Worm (Caenorhabditis elegans) whole organism, late embryonic: ENCODE results near the gene srt-34.

ENCODE experiments used
- C08G9.2 ChIP-seq: sonication (generic microtip); optimal IDR thresholded peaks from 2 replicates; lab custom pipeline; 2016; ENCODE audit warnings: mild to moderate bottlenecking, missing genetic modification characterization, moderate library complexity, missing compliant biosample characterization
- F13H6.1 ChIP-seq: sonication (generic microtip); optimal IDR thresholded peaks from 2 replicates; lab custom pipeline; 2016; ENCODE audit warnings: missing genetic modification characterization, missing compliant biosample characterization
- Y22D7AL.16 ChIP-seq: sonication (generic microtip); optimal IDR thresholded peaks from 2 replicates; lab custom pipeline; 2016; ENCODE audit warnings: missing genetic modification characterization, missing compliant biosample characterization
- ama-1 ChIP-seq: fragments of 150-350 bp; optimal IDR thresholded peaks from 2 replicates; lab custom pipeline; 2014
- ceh-14 ChIP-seq: sonication (generic microtip); optimal IDR thresholded peaks from 2 replicates; lab custom pipeline; 2016; ENCODE audit warnings: missing genotype, missing genetic modification characterization, missing compliant biosample characterization
- ceh-19 ChIP-seq: fragments of 200-800 bp; sonication (Bioruptor generic); optimal IDR thresholded peaks from 2 replicates; lab custom pipeline; 2018; ENCODE audit warnings: mild to moderate bottlenecking, missing genetic modification characterization, missing compliant biosample characterization
- ceh-22 ChIP-seq: sonication (generic microtip); optimal IDR thresholded peaks from 2 replicates; lab custom pipeline; 2017; ENCODE audit warnings: missing biosample characterization, missing genetic modification characterization
- ceh-24 ChIP-seq: sonication (generic microtip); optimal IDR thresholded peaks from 2 replicates; lab custom pipeline; 2016; ENCODE audit warnings: mild to moderate bottlenecking, missing genetic modification characterization, missing compliant biosample characterization
- ceh-31 ChIP-seq: sonication (generic microtip); optimal IDR thresholded peaks from 2 replicates; lab custom pipeline; 2016; ENCODE audit warnings: missing genetic modification characterization, missing compliant biosample characterization
- ceh-45 ChIP-seq: fragments of 200-800 bp; sonication (Bioruptor generic); IDR thresholded peaks from 2 replicates; pipeline ENCODE4 v1.3.6; 2022; ENCODE audit warnings: missing genetic modification reagents, missing genetic modification characterization, missing compliant biosample characterization
- ceh-48 ChIP-seq: sonication (generic microtip); optimal IDR thresholded peaks from 2 replicates; lab custom pipeline; 2016; ENCODE audit warnings: missing genetic modification characterization, inconsistent platforms, missing compliant biosample characterization
- ceh-6 ChIP-seq: fragments of 200-800 bp; sonication (Bioruptor generic); optimal IDR thresholded peaks from 2 replicates; lab custom pipeline; 2018; ENCODE audit warnings: mild to moderate bottlenecking, missing genetic modification characterization, missing compliant biosample characterization
- ceh-9 ChIP-seq: sonication (generic microtip); optimal IDR thresholded peaks from 2 replicates; lab custom pipeline; 2016; ENCODE audit warnings: mild to moderate bottlenecking, missing genetic modification characterization, inconsistent platforms, missing compliant biosample characterization
- che-1 ChIP-seq: sonication (generic microtip); optimal IDR thresholded peaks from 2 replicates; lab custom pipeline; 2016; ENCODE audit warnings: mild to moderate bottlenecking, missing genetic modification characterization, missing compliant biosample characterization
- elt-2 ChIP-seq: sonication (generic microtip); optimal IDR thresholded peaks from 2 replicates; lab custom pipeline; 2016; ENCODE audit warnings: missing genetic modification reagents, missing genetic modification characterization, missing compliant biosample characterization
- ets-4 ChIP-seq: sonication (generic microtip); optimal IDR thresholded peaks from 2 replicates; lab custom pipeline; 2016; ENCODE audit warnings: missing genetic modification characterization, missing compliant biosample characterization
- eyg-1 ChIP-seq: sonication (generic microtip); optimal IDR thresholded peaks from 2 replicates; lab custom pipeline; 2016; ENCODE audit warnings: missing genotype, missing genetic modification characterization, missing compliant biosample characterization
- fkh-6 ChIP-seq: sonication (generic microtip); optimal IDR thresholded peaks from 2 replicates; lab custom pipeline; 2016; ENCODE audit warnings: missing genetic modification characterization, missing compliant biosample characterization
- gmeb-2 ChIP-seq: sonication (generic microtip); optimal IDR thresholded peaks from 2 replicates; lab custom pipeline; 2016; ENCODE audit warnings: missing genetic modification characterization, inconsistent platforms, missing compliant biosample characterization
- hlh-15 ChIP-seq: sonication (generic microtip); optimal IDR thresholded peaks from 2 replicates; lab custom pipeline; 2016; ENCODE audit warnings: missing genetic modification characterization, missing compliant biosample characterization
- hlh-8 ChIP-seq: sonication (generic microtip); optimal IDR thresholded peaks from 2 replicates; lab custom pipeline; 2016; ENCODE audit warnings: missing genotype, missing genetic modification characterization, missing compliant biosample characterization
- nhr-232 ChIP-seq: sonication (generic microtip); optimal IDR thresholded peaks from 2 replicates; lab custom pipeline; 2016; ENCODE audit warnings: missing genetic modification characterization, missing compliant biosample characterization
- npax-4 ChIP-seq: sonication (generic microtip); optimal IDR thresholded peaks from 2 replicates; lab custom pipeline; 2016; ENCODE audit warnings: missing genetic modification characterization, missing compliant biosample characterization
- odd-2 ChIP-seq: sonication (generic microtip); optimal IDR thresholded peaks from 2 replicates; lab custom pipeline; 2017; ENCODE audit warnings: antibody characterized with exemption, mild to moderate bottlenecking, missing genetic modification characterization, missing compliant biosample characterization
- pat-9 ChIP-seq: fragments of 200-800 bp; sonication (Bioruptor generic); optimal IDR thresholded peaks from 2 replicates; lab custom pipeline; 2018; ENCODE audit warnings: mild to moderate bottlenecking, missing genetic modification characterization, moderate library complexity, missing compliant biosample characterization
- pqm-1 ChIP-seq: sonication (generic microtip); optimal IDR thresholded peaks from 2 replicates; lab custom pipeline; 2016; ENCODE audit warnings: missing genetic modification characterization, missing compliant biosample characterization
- pros-1 ChIP-seq: fragments of 150-350 bp; optimal IDR thresholded peaks from 2 replicates; lab custom pipeline; 2014; ENCODE audit warnings: missing biosample characterization, missing genetic modification reagents, missing genetic modification characterization
- ref-2 ChIP-seq: sonication (generic microtip); optimal IDR thresholded peaks from 2 replicates; lab custom pipeline; 2016; ENCODE audit warnings: missing genetic modification characterization, missing compliant biosample characterization
- rnt-1 ChIP-seq: sonication (generic microtip); optimal IDR thresholded peaks from 2 replicates; lab custom pipeline; 2016; ENCODE audit warnings: missing genetic modification characterization, missing compliant biosample characterization
- sdc-2 ChIP-seq: sonication (generic microtip); optimal IDR thresholded peaks from 2 replicates; lab custom pipeline; 2016; ENCODE audit warnings: missing genotype, missing genetic modification characterization, missing compliant biosample characterization
- sox-2 ChIP-seq: fragments of 200-800 bp; sonication (Bioruptor generic); IDR thresholded peaks from 2 replicates; pipeline ENCODE4 v1.3.6; 2022; ENCODE audit warnings: missing genetic modification reagents, missing genetic modification characterization, missing compliant biosample characterization
- sox-4 ChIP-seq: sonication (generic microtip); optimal IDR thresholded peaks from 2 replicates; lab custom pipeline; 2017; ENCODE audit warnings: mild to moderate bottlenecking, missing genetic modification characterization, inconsistent platforms, missing compliant biosample characterization
- tbx-7 ChIP-seq: sonication (generic microtip); optimal IDR thresholded peaks from 2 replicates; lab custom pipeline; 2016; ENCODE audit warnings: missing genotype, missing genetic modification characterization, missing compliant biosample characterization
- ttx-3 ChIP-seq: sonication (generic microtip); optimal IDR thresholded peaks from 2 replicates; lab custom pipeline; 2016; ENCODE audit warnings: missing genetic modification reagents, missing genetic modification characterization, missing compliant biosample characterization
- unc-42 ChIP-seq: sonication (generic microtip); optimal IDR thresholded peaks from 2 replicates; lab custom pipeline; 2016; ENCODE audit warnings: missing genotype, missing genetic modification characterization, missing compliant biosample characterization
- unc-55 ChIP-seq: sonication (generic microtip); optimal IDR thresholded peaks from 2 replicates; lab custom pipeline; 2017; ENCODE audit warnings: missing biosample characterization, missing genetic modification reagents, missing genetic modification characterization
- unc-86 ChIP-seq: sonication (generic microtip); optimal IDR thresholded peaks from 2 replicates; lab custom pipeline; 2016; ENCODE audit warnings: missing genetic modification characterization, missing compliant biosample characterization
- ztf-16 ChIP-seq: sonication (generic microtip); optimal IDR thresholded peaks from 2 replicates; lab custom pipeline; 2017; ENCODE audit warnings: missing genetic modification characterization, missing compliant biosample characterization

Gene srt-34

DNA sequence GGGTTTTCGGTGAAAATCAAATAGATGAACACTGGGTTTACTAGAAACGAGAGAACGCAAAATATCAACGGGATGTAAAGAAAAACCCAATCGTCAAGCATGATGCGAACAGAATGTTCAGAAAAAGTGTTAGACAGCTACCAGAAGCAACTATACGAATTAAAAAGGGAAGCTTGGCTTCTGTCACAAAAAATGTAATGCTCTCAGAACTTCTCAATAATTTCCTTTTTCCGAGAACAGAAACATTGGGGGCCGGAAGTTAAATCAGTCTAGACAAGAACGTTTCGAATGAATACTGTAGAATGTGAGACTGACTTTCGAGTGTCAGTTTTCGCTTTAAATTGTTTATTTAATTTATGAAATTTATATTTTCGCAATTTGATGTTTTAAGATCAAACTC is 41.7 kb upstream of the srt-34 start, which contains the start of gene srj-54:
TSS of gene srj-54 (minus strand) at position 101 of the 400 bp plus-strand sequence.
- TF ChIP-seq ref-2 (tag; lab: Kevin White, UChicago): no peak
- no peak for TF ChIP-seq elt-2 (tag; lab: Kevin White, UChicago)
- no peak for TF ChIP-seq sox-2 (GFP tag; lab: Robert Waterston, UW)
- TF ChIP-seq pqm-1: no peak
- no peak for TF ChIP-seq ceh-31 (tag; lab: Kevin White, UChicago)
- no peak for TF ChIP-seq gmeb-2 (tag; lab: Kevin White, UChicago)
- no peak for TF ChIP-seq Y22D7AL.16 (tag; lab: Kevin White, UChicago)
- no peak for TF ChIP-seq unc-86 (tag; lab: Kevin White, UChicago)
- TF ChIP-seq, all 69 proteins: peak for 0

DNA sequence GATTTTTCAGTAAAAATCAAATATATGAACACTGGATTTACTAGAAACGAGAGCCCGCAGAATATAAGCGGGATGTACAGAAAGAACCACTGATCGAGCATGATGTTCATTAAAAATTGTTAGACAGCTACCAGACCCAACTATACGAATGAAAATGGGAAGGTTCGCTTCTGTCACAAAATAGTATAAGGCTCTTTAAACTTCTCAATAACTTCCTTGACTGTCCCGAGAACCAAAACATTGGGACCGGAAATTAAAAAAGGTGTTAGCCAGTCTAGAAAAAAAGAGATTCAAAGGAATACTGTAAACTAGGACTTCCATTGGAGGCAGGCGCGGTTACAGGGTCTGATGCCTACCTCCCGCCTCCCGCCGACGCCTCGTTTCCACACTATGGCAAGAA is 39.8 kb upstream of the srt-34 start, which contains the start of gene srj-55:
TSS of gene srj-55 (minus strand) at position 101 of the 400 bp plus-strand sequence.
- TF ChIP-seq hlh-8 (tag; lab: Kevin White, UChicago) (no peak), ceh-6 (GFP tag; lab: Kevin White, UChicago) (no peak), ceh-45 (no peak), pros-1 (tag; lab: Kevin White, UChicago) (no peak), rnt-1 (tag; lab: Kevin White, UChicago) (no peak), sox-2 (GFP tag; lab: Robert Waterston, UW) (no peak), ceh-9 (tag; lab: Kevin White, UChicago) (no peak), npax-4 (tag; lab: Kevin White, UChicago) (no peak)

DNA sequence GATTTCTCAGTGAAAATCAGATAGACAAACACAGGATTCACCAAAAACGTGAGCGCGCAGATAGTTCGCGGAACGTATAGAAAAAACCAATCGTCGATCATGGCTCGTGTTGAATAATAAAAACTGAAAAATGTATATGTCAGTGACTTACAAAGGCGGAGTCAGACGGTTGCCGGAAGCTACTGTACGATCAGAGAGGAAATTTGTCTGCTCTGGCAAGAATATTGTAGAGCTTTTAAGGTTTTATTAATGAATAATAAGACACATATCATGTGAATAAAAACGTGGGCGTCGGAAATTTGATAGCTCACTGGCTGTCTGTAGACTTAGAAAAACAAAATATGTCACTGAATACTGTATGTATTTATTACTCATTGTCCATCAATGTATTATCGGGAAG is 37.5 kb upstream of the srt-34 start, which contains the start of gene srj-57:
TSS of gene srj-57 (minus strand) at position 101 of the 400 bp plus-strand sequence.
- TF ChIP-seq tbx-7 (tag; lab: Kevin White, UChicago) (no peak), unc-55 (GFP tag; lab: Kevin White, UChicago) (no peak), C08G9.2 (tag; lab: Kevin White, UChicago) (no peak), sox-4 (no peak), hlh-15 (tag; lab: Kevin White, UChicago) (no peak), ceh-9 (tag; lab: Kevin White, UChicago) (no peak), unc-42 (tag; lab: Kevin White, UChicago) (no peak), ztf-16 (tag; lab: Kevin White, UChicago) (no peak), odd-2 (tag; lab: Kevin White, UChicago) (no peak), sdc-2 (tag; lab: Kevin White, UChicago) (no peak)
- TF ChIP-seq, all 69 proteins: peak for 0

DNA sequence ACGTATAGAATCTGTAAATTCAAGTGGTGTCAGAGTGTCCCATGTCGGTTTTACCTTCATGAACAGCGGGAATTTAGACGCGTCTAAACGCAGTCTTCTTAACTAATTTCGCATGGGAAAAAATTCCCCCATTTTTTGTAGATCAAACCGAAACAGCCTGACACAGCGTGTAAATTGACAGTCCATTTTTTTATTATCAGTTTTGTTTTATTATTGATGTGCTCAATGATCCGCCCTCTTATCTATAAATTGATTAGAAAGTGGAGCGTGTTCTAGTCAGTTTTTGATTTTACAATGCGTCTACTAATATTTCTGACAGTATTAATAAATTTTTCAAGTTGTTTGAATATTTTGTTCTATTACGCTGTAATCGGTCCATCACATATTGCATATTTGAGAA is 31.1 kb upstream of the srt-34 start, which contains the start of gene ugt-53:
TSS of gene ugt-53 (plus strand) at position 273 of the 400 bp plus-strand sequence.
- TF ChIP-seq fkh-6 (tag; lab: Kevin White, UChicago) (no peak), elt-2 (tag; lab: Kevin White, UChicago) (peak; percentile 6)

DNA sequence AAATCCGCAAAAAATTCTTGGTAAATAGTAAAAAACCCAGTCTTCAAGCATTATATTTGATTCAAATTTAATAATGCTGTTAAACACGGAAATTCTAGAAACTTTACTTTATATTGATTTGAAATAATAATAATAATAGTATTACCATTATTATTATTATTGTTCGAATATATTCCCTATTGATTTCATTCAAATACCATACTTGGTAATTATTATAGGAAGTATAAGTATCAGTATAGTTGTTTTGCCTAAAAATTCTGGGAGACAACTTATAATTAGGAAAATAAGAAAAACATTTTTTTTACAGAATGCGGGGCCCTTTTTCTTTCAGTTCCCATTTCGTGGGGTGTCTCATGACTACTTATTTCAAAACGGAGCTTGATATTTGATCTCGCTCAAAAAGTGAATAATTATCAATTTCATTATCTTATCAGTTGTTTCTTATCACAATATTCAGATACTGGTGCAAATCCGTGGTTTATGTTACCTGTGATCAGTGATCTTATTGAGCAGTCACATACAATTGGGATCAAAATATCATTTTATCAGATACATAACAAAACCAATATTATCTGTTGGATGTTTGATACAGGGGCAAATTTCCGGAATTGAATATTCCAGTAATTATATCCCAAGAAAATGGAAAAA is 30.4 kb upstream of the srt-34 start, which contains the start of gene srj-49:
TSS of gene srj-49 (minus strand) at position 51 of the 648 bp plus-strand sequence.
- no peak for TF ChIP-seq ets-4 (tag; lab: Kevin White, UChicago)
- TF ChIP-seq ceh-19: no peak
- peak; percentile 86 for TF ChIP-seq elt-2 (tag; lab: Kevin White, UChicago)
- TF ChIP-seq ceh-24 (tag; lab: Kevin White, UChicago): no peak

DNA sequence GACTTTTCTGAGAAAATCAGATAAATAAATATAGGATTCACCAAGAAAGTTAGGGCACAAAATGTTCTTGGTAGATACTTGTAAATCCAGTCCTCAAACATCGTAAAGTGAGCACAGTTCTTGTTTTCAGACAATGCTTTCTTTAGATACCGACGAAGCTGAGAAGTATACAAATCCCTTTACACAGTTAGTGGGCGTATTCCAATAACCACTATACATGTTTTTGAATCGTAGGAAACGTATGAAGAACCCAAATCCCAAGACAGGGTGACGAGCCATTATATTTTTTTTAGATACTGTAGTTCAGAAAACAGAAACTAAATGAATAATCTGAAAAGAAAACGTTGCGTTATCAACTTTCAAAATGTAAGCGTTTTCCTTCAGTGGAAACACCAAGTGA is 27.8 kb upstream of the srt-34 start, which contains the start of gene srj-44:
TSS of gene srj-44 (minus strand) at position 101 of the 400 bp plus-strand sequence.
- no peak for TF ChIP-seq nhr-232 (tag; lab: Kevin White, UChicago)
- no peak for TF ChIP-seq che-1
- no peak for TF ChIP-seq ttx-3 (tag; lab: Kevin White, UChicago)
- TF ChIP-seq ceh-45: no peak
- no peak for TF ChIP-seq npax-4 (tag; lab: Kevin White, UChicago)
- no peak for TF ChIP-seq F13H6.1
- TF ChIP-seq elt-2 (tag; lab: Kevin White, UChicago): no peak
- no peak for TF ChIP-seq pat-9 (tag; lab: Kevin White, UChicago)
- no peak for TF ChIP-seq eyg-1 (tag; lab: Kevin White, UChicago)
- no peak for TF ChIP-seq ceh-48 (tag; lab: Kevin White, UChicago)
- TF ChIP-seq fkh-6 (tag; lab: Kevin White, UChicago): no peak
- TF ChIP-seq ets-4 (tag; lab: Kevin White, UChicago): no peak
- TF ChIP-seq rnt-1 (tag; lab: Kevin White, UChicago): no peak
- TF ChIP-seq ceh-14 (tag; lab: Kevin White, UChicago): no peak
- TF ChIP-seq pqm-1: no peak
- TF ChIP-seq unc-42 (tag; lab: Kevin White, UChicago): no peak
- TF ChIP-seq ama-1: no peak
- no peak for TF ChIP-seq ceh-22 (tag; lab: Kevin White, UChicago)
- TF ChIP-seq ceh-24 (tag; lab: Kevin White, UChicago): no peak
